Worm (Caenorhabditis elegans) whole organism, young adult: ENCODE data around the gene ZC262.4.

ENCODE experiments used
- B0019.2 ChIP-seq: fragments of 200-800 bp; sonication (Bioruptor generic); conservative IDR thresholded peaks from 2 replicates; pipeline ENCODE4 v1.3.6; 2022; ENCODE audit warnings: missing genetic modification reagents, missing genetic modification characterization, missing compliant biosample characterization
- B0035.1 ChIP-seq: sonication (generic microtip); optimal IDR thresholded peaks from 2 replicates; lab custom pipeline; 2016; ENCODE audit warnings: missing genetic modification characterization, mild to moderate bottlenecking, missing compliant biosample characterization, missing genotype, missing genetic modification reagents
- B0336.3 ChIP-seq: fragments of 200-800 bp; sonication (Bioruptor generic); IDR thresholded peaks from 2 replicates; pipeline ENCODE4 v1.3.6; 2022; ENCODE audit warnings: missing genetic modification characterization, missing compliant biosample characterization
- F33H1.4 ChIP-seq: fragments of 200-800 bp; sonication (Bioruptor generic); IDR thresholded peaks from 2 replicates; pipeline ENCODE4 v1.3.6; 2022; ENCODE audit warnings: missing genetic modification reagents, missing genetic modification characterization, missing compliant biosample characterization
- K12H6.12 ChIP-seq: fragments of 200-800 bp; sonication (Bioruptor generic); optimal IDR thresholded peaks from 2 replicates; lab custom pipeline; 2018; ENCODE audit warnings: mild to moderate bottlenecking, missing genetic modification characterization, missing compliant biosample characterization
- Y67H2A.10 ChIP-seq: fragments of 200-800 bp; sonication (Bioruptor generic); conservative IDR thresholded peaks from 2 replicates; pipeline ENCODE4 v1.3.6; 2022; ENCODE audit warnings: missing genetic modification reagents, missing genetic modification characterization, missing compliant biosample characterization
- Y79H2A.3 ChIP-seq: fragments of 200-800 bp; sonication (Bioruptor generic); conservative IDR thresholded peaks from 2 replicates; pipeline ENCODE4 v1.3.6; 2022; ENCODE audit warnings: missing genetic modification reagents, missing genetic modification characterization, missing compliant biosample characterization
- ZK185.1 ChIP-seq: sonication (generic microtip); optimal IDR thresholded peaks from 2 replicates; lab custom pipeline; 2016; ENCODE audit warnings: mild to moderate bottlenecking, missing genetic modification characterization, missing compliant biosample characterization; ENCODE audit not compliant: poor library complexity, severe bottlenecking
- aptf-3 ChIP-seq: fragments of 200-800 bp; sonication (Bioruptor generic); IDR thresholded peaks from 2 replicates; pipeline ENCODE4 v1.3.6; 2022; ENCODE audit warnings: missing genetic modification characterization, missing compliant biosample characterization
- cebp-1 ChIP-seq, 2 experiments: fragments of 200-800 bp in 1 of 2; sonication (Bioruptor generic) in 1 of 2; sonication (generic microtip) in 1 of 2; IDR thresholded peaks in 1 of 2; optimal IDR thresholded peaks in 1 of 2; 2 replicates each; pipeline versions ENCODE4 v1.3.6 to Lab custom; 2017 to 2022; ENCODE audit warnings: missing compliant biosample characterization in 2 of 2, missing genetic modification characterization in 2 of 2, mild to moderate bottlenecking in 1 of 2, missing genetic modification reagents in 1 of 2, moderate library complexity in 1 of 2
- hlh-26 ChIP-seq: fragments of 200-800 bp; sonication (Bioruptor generic); conservative IDR thresholded peaks from 2 replicates; pipeline ENCODE4 v1.3.6; 2022; ENCODE audit warnings: missing genetic modification reagents, missing genetic modification characterization, missing compliant biosample characterization
- hrde-1 ChIP-seq: sonication (generic microtip); optimal IDR thresholded peaks from 2 replicates; lab custom pipeline; 2016; ENCODE audit warnings: missing genetic modification characterization, mild to moderate bottlenecking, missing compliant biosample characterization, moderate library complexity, missing genotype, missing genetic modification reagents, borderline replicate concordance
- lsl-1 ChIP-seq: fragments of 200-800 bp; sonication (Bioruptor generic); optimal IDR thresholded peaks from 2 replicates; lab custom pipeline; 2018; ENCODE audit warnings: mild to moderate bottlenecking, missing genetic modification characterization, moderate library complexity, missing compliant biosample characterization
- madf-10 ChIP-seq: sonication (generic microtip); optimal IDR thresholded peaks from 2 replicates; lab custom pipeline; 2016; ENCODE audit warnings: mild to moderate bottlenecking, missing genetic modification characterization, missing compliant biosample characterization
- nfya-1 ChIP-seq: sonication (generic microtip); optimal IDR thresholded peaks from 2 replicates; lab custom pipeline; 2017; ENCODE audit warnings: antibody characterized with exemption, missing compliant biosample characterization, missing genetic modification characterization, borderline replicate concordance; ENCODE audit not compliant: insufficient read depth
- nhr-27 ChIP-seq: fragments of 200-800 bp; sonication (Bioruptor generic); optimal IDR thresholded peaks from 2 replicates; lab custom pipeline; 2018; ENCODE audit warnings: mild to moderate bottlenecking, missing genetic modification characterization, moderate library complexity, missing compliant biosample characterization
- nhr-80 ChIP-seq: sonication (generic microtip); optimal IDR thresholded peaks from 2 replicates; lab custom pipeline; 2016; ENCODE audit warnings: missing genetic modification characterization, missing compliant biosample characterization
- nhr-90 ChIP-seq: sonication (generic microtip); optimal IDR thresholded peaks from 2 replicates; lab custom pipeline; 2016; ENCODE audit warnings: missing genotype, mild to moderate bottlenecking, missing genetic modification characterization, missing compliant biosample characterization
- rec-8 ChIP-seq, 2 experiments: sonication (generic microtip); optimal IDR thresholded peaks; 2 replicates each; lab custom pipeline; 2016; ENCODE audit warnings: mild to moderate bottlenecking in 2 of 2, missing genetic modification characterization in 2 of 2, missing genetic modification reagents in 2 of 2, missing genotype in 2 of 2, missing biosample characterization in 1 of 2, missing compliant biosample characterization in 1 of 2, moderate library complexity in 1 of 2
- repo-1 ChIP-seq: sonication (generic microtip); optimal IDR thresholded peaks from 2 replicates; lab custom pipeline; 2017; ENCODE audit warnings: mild to moderate bottlenecking, missing genetic modification characterization, missing compliant biosample characterization
- snpc-4 ChIP-seq, 5 experiments: fragments of 150-350 bp in 1 of 5; sonication (generic microtip) in 4 of 5; optimal IDR thresholded peaks; 2 replicates each; lab custom pipeline; 2014 to 2018; ENCODE audit warnings: missing genetic modification characterization in 5 of 5, missing biosample characterization in 3 of 5, antibody characterized with exemption in 2 of 5, mild to moderate bottlenecking in 2 of 5, missing compliant biosample characterization in 2 of 5, missing genotype in 2 of 5, moderate library complexity in 2 of 5, missing genetic modification reagents in 1 of 5
- sptf-2 ChIP-seq: fragments of 200-800 bp; sonication (Bioruptor generic); optimal IDR thresholded peaks from 2 replicates; lab custom pipeline; 2018; ENCODE audit warnings: mild to moderate bottlenecking, missing genetic modification characterization, missing compliant biosample characterization
- tbp1 ChIP-seq: fragments of 200-800 bp; sonication (Bioruptor generic); optimal IDR thresholded peaks from 2 replicates; lab custom pipeline; 2018; ENCODE audit warnings: mild to moderate bottlenecking, missing genetic modification characterization, missing compliant biosample characterization
- tlf-1 ChIP-seq: fragments of 200-800 bp; sonication (Bioruptor generic); optimal IDR thresholded peaks from 2 replicates; lab custom pipeline; 2018; ENCODE audit warnings: mild to moderate bottlenecking, missing genetic modification characterization, missing compliant biosample characterization
- unc-130 ChIP-seq: sonication (generic microtip); optimal IDR thresholded peaks from 2 replicates; lab custom pipeline; 2016; ENCODE audit warnings: missing genetic modification reagents, missing genetic modification characterization, missing compliant biosample characterization
- xnd-1 ChIP-seq: sonication (generic microtip); optimal IDR thresholded peaks from 2 replicates; lab custom pipeline; 2016; ENCODE audit warnings: missing genotype, missing genetic modification reagents, missing genetic modification characterization, missing compliant biosample characterization
- zfh-2 ChIP-seq: fragments of 200-800 bp; sonication (Bioruptor generic); conservative IDR thresholded peaks from 2 replicates; pipeline ENCODE4 v1.3.6; 2022; ENCODE audit warnings: missing genetic modification reagents, missing genetic modification characterization, missing compliant biosample characterization
- ztf-18 ChIP-seq: sonication (generic microtip); optimal IDR thresholded peaks from 2 replicates; lab custom pipeline; 2016; ENCODE audit warnings: missing genotype, mild to moderate bottlenecking, missing genetic modification characterization, missing compliant biosample characterization

ZC262.4 gene

ce11 chrIII:8325574-8326513 is 8.5 kb downstream of the ZC262.4 start, which contains the start of gene ZC262.13 (continued):
- TF ChIP-seq xnd-1 (tag; lab: Kevin White, UChicago) (no peak), nhr-90 (tag; lab: Kevin White, UChicago) (no peak), Y79H2A.3 (GFP tag; lab: Robert Waterston, UW) (peak; percentile 30; the same call in 1 of the 2 replicates), tlf-1 (GFP tag; lab: Kevin White, UChicago) (no peak), B0019.2 (GFP tag; lab: Robert Waterston, UW) (no peak), F33H1.4 (GFP tag; lab: Robert Waterston, UW) (no peak), unc-130 (GFP tag; lab: Kevin White, UChicago) (no peak)

- TF ChIP-seq nhr-27 (tag; lab: Kevin White, UChicago) (no peak), nfya-1 (no peak), cebp-1 (GFP tag; IDR thresholded peaks at IDR 0.05; lab: Robert Waterston, UW) (no peak), cebp-1 (tag; optimal IDR thresholded peaks at IDR 0.05; lab: Kevin White, UChicago) (peak; percentile 30), tbp1 (GFP tag; lab: Kevin White, UChicago) (peak; percentile 2), nhr-80 (peak; percentile 56), sptf-2 (GFP tag; lab: Kevin White, UChicago) (no peak), hrde-1 (no peak)
Observed at ce11 chrIII:8324412-8324811, 9.9 kb downstream of the ZC262.4 start, which contains the start of gene F10E9.12. F10E9.12 (plus strand) TSS chrIII:8324542.

- TF ChIP-seq rec-8 (tag; optimal IDR thresholded peaks at IDR 0.05; lab: Kevin White, UChicago) (no peak), repo-1 (no peak), ztf-18 (tag; lab: Kevin White, UChicago) (no peak), B0336.3 (no peak)
Observed at ce11 chrIII:8322645-8323213, 11.6 kb downstream of the ZC262.4 start, which contains the start of gene F10E9.1. F10E9.1 (plus strand) TSS chrIII:8323163.

- no peak for TF ChIP-seq hlh-26 (GFP tag; lab: Robert Waterston, UW)
- no peak for TF ChIP-seq aptf-3 (GFP tag; lab: Robert Waterston, UW)
- no peak for TF ChIP-seq nfya-1
- no peak for TF ChIP-seq sptf-2 (GFP tag; lab: Kevin White, UChicago)
- no peak for TF ChIP-seq lsl-1
- no peak for TF ChIP-seq ZK185.1 (tag; lab: Kevin White, UChicago)
- TF ChIP-seq K12H6.12 (tag; lab: Kevin White, UChicago), result no peak
- TF ChIP-seq madf-10, result no peak
- TF ChIP-seq zfh-2 (GFP tag; lab: Robert Waterston, UW), result no peak
- no peak for TF ChIP-seq B0035.1 (tag; lab: Kevin White, UChicago)
- no peak for TF ChIP-seq nhr-80
- TF ChIP-seq Y67H2A.10, result no peak
- no peak for TF ChIP-seq snpc-4 (GFP tag; optimal IDR thresholded peaks at IDR 0.05; lab: Kevin White, UChicago)
- TF ChIP-seq snpc-4 (tag; optimal IDR thresholded peaks at IDR 0.05; lab: Kevin White, UChicago), result no peak
Observed at ce11 chrIII:8321225-8321624, 13.1 kb downstream of the ZC262.4 start.
